Fruit fly (Drosophila melanogaster) whole organism, larva: ENCODE results near the gene CG18262.

ENCODE experiments used
- noc ChIP-seq: fragments of 200-800 bp; sonication (Bioruptor generic); optimal IDR thresholded peaks from 3 replicates; lab custom pipeline; 2019; ENCODE audit warnings: missing biosample characterization, mild to moderate bottlenecking, missing genetic modification characterization, moderate library complexity

Gene CG18262

DNA sequence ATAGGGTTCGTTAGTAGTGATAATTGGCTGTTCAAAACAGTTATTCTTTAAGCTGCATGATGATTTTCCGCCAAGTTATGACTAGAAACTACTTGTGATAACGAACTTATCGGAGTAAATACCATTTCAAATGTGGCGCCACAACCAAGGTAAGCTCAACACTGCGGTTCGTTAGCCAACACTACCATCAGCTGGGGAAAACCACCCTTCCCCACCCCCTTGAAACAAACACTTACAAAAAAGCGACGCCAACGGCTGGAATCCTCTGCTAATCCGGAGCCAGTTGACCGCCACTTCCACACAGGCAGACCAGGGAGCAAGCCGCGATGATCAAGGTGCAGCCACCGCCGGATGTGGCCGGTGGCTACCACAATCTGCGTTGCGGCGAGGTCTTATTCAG lies at the start of gene CG18262:
CG18262 (plus strand) TSS at position 231 of the 400 bp plus-strand sequence.
- TF ChIP-seq noc (tag; lab: Kevin White, UChicago) = no peak

DNA sequence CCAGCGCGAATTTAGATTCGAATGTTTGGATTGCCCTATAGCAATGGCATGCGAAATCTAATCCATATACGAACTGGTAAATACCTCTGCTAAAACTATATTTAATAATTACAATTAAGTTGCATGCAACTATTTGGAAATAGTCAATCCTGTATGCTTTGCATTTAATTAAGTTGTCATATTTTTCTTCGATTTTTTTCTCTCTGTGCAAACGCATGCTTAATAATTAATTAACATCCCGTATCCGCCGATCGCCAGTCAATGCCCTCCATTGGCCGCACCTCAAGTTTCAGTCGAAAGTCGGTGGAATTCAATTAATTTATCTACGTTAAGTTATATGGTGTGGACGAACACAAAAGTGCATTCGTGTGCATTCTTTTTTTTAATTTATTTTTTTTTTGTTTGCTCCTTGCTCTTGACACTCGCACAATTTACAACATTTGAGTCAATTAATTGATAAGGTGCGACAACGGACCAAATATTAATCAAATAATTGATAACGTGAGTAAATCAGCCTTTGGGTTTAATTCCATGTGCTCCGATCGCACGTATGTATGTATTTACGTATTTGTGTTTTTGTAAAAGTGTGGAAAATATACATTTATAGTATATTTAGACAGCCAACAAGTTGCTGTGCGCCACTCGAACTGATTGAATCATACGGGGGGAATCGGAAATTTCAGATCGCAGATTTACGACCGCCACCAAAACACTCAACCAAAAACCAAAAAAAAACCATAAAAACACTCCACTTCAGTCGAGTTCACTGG lies 46.3 kb upstream of the CG18262 start:
- peak; percentile 34 for TF ChIP-seq noc (tag; lab: Kevin White, UChicago)

DNA sequence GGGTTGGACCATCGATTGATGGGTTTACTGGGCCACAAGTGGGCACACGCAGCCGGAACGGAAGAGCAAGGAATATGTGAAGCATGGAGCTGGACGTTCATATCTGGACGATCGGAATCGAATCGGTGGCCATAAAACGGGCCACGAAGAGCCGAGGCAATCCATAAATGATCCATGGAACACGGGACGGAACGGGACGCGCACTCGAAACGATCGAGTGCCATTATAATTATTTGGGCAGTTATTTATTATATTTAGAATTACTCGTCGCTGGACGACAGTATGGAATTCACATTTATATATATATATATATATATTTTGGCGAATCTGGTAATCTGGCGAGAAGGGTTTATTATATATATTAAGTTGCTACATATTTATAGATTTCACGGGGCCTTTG lies 44.8 kb upstream of the CG18262 start:
- TF ChIP-seq noc (tag; lab: Kevin White, UChicago) = no peak

DNA sequence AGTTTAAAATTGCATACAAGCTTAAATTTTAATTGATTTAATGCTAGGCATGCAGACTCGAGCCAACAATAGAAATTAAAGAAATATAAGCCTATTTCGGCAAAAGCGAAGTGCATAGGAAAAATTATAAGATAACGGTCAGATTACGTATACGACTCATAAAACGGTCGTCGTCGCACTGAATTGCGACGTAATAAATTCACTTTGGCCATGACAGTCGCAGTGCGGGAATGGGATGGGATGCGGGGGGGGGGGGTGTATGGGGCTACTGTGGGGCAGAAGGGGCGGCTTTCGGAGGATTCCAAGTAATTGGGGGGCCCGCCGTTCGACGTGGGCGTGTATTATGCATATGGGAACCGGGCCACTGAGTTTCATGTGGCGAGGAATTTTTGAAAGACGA lies 41.8 kb upstream of the CG18262 start:
- no peak for TF ChIP-seq noc (tag; lab: Kevin White, UChicago)

DNA sequence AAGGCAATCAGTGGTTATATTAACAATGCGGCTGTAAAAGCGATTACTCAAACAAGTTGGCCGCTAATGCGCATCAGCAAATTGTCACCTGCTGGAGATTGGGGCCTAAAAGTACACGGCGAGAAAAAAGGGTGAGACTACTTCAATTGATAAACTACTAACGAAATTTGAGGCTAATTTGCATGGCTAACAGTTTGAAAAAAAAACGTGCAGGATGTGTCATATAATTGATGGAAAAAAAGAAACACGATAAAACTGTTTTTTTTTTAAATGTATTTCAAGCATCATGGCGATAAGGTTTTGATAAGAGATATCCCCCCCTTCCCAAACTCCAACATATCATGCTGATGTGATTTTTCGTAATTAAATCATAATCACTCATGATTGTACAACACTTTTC lies 40.0 kb upstream of the CG18262 start:
- TF ChIP-seq noc (tag; lab: Kevin White, UChicago) = peak; percentile 43

DNA sequence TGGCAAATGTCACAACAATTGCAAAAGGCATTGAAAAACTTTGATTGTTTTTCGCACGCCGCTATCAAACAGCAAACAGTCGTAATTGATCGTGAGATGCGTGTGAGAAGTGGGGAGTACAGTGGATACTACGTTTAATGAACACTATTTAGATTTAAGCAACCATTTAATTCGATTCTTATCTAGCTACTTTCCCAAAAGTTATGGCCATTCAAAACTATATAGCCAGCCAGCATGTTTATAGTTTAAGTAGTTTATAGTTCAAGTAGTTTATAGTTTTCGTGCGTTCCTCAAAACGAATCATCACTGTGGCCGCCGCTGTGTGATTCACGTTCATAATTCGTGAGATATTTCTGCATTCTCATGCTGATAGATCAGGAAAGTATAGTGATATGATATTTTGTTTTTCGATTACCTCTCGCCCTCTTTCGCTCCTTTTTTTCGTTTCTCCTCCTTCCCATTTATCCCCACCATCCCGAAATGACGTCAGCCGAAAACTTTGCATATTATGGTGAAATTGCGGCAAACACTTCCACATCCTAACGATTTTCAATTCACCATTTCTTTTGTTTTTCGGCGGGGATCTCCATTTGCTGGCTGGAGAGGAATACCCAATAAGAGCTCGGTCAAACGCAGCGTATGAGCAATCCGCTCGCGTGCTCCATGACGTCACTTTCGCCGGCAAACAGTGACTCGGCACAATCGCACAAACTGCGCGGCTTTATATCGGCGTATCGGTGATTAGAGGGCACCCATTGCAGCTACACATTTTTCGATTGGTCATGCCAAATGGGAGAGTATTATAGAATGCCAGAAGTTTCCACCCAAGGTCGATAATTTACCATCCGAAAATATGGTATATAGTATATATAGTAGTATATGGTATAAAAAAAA lies 39.1 kb upstream of the CG18262 start:
- TF ChIP-seq noc (tag; lab: Kevin White, UChicago) = peak; percentile 93

DNA sequence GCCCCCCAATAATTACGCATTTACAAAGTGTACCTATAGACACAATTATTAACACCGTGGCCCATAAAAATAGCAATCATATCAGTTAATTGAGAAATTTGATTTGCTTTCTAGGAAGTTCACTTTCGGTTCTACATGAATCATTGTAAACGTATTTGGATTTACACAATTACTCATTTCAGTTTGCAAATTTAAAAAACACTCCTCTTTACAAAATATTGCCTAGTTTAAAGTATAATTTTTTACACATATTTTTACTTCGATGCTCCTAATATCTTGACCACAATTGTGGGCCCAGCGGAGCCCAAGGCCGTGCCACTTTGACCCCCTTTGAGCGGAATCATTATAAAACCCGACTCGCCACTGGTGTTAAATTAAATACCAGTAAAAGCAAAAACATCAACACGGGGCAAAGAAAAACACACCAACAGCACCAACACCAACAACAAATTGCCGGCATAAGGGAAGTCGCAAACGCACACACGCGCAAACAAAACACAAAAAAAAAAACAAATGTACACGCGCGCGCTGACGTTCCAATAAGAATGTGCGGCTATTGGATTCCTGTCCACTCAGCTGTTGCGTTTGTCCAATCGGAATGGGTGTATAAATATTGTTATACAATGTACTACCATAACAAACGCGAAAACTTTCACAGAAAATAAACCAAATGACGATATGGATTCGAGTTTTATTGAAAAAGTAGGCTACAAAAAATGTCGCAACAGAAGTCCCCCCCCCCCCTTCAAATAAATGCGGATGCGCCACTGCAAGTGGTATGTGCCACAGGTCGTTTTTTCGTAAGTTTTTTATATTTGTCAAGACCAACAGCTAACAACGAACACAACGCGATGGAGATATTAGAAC lies 38.0 kb upstream of the CG18262 start:
- peak; percentile 77 for TF ChIP-seq noc (tag; lab: Kevin White, UChicago)

DNA sequence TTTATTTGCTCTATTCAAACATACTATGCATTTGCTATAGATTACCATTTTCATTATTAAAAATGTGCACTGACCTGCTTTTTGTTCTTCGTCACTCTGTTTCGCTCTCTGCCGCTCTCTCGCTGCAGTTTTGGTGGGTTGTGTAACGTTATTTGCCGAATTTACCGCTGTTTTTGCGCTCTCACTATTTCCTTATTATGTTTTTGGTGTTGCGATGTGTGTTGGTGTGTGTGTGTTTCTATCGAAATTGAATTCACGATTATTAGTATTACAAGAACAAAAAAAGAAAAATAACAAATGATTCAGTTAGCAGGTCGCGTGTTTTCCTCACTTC lies 37.4 kb upstream of the CG18262 start:
- no peak for TF ChIP-seq noc (tag; lab: Kevin White, UChicago)

DNA sequence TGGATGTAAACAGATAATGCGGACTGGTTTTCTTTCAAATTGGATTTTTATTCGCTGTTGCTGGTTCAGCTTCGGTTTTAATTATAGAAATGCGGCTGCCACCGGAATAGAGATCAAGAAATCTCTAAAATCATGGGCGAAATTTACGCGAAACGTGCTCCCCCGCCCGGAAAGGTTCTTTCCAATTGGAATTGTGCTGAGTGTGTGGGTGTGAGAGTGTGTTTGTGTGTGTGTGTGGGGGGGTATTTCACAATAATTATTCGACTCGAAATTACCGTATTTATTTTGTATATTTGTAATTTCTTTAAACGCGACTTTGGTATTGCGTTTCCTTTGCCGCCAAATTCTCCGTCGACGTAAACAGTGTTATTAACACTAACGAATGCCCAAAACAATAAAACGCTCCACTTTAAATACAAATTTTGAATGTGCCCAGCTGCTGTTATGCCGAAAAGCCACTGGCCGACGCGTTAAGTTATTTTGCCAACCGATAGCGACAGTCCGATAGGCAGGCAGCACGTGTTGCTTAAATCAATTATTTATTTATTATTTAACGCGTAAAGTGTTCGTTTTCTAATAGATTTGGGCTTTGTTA lies 36.9 kb upstream of the CG18262 start, which contains the start of gene Gclc:
Gclc (minus strand) TSS at position 431 of the 595 bp plus-strand sequence.
- TF ChIP-seq noc (tag; lab: Kevin White, UChicago) = peak; percentile 17

DNA sequence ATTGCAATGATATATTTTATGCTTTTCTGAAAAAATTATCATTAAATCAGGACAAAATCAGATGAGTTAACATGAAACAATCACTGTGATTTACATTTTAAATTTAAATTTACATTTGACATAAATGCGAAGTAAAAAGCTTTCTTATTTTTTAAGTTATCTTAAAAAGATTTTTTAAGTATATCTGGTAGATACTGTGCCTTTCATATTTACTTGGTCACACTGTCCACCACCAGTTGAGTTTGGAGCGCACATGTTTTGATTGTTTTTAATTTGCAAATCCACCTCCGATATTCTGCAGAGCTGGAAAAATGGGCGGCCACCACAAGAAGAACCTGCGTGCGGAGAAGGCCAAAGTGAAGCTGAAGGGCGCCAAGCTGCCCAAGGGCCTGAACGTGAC lies 35.9 kb upstream of the CG18262 start, which contains the start of gene CG1575:
CG1575 (plus strand) TSS at position 200 of the 400 bp plus-strand sequence.
- no peak for TF ChIP-seq noc (tag; lab: Kevin White, UChicago)

DNA sequence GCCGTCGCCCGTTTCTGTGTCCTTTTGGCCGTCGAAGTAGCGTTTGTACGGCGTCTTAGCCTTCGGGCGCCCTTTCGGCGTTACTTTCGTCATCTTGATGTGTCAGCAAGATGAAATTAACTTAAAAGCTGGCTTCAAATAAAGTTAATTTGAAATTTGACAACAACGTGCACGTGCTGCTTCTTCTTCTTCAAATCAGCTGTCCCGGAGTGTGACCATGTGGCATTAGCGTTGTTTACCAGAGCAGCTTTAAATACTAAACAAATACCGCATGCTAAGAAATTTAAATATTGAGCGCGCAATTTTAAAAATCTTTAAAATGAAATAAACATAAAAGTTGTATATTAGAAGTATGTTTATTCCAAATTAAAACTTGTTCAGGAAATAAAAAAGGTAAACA lies 31.8 kb upstream of the CG18262 start, which contains the start of gene CG2260:
CG2260 (minus strand) TSS at position 209 of the 400 bp plus-strand sequence.
- TF ChIP-seq noc (tag; lab: Kevin White, UChicago) = no peak

DNA sequence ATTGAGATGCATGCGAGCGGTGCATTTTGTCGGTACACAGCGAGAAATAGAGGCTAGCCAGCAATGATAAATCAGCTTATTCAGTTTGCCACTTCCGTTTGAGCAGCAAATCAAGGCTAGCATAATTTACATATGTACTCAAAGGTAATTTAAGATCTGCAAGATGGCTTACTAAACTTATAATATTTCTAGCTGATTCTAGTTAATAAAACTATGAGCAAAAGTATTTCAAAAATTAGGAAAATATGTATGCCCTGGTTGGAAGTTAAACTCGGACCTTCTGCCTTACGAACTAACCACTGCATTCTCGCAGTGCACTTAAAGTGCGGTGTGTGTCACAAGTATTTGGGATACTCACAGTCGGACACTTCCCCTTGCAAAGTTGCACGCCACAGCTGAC lies 29.9 kb upstream of the CG18262 start:
- TF ChIP-seq noc (tag; lab: Kevin White, UChicago) = no peak

DNA sequence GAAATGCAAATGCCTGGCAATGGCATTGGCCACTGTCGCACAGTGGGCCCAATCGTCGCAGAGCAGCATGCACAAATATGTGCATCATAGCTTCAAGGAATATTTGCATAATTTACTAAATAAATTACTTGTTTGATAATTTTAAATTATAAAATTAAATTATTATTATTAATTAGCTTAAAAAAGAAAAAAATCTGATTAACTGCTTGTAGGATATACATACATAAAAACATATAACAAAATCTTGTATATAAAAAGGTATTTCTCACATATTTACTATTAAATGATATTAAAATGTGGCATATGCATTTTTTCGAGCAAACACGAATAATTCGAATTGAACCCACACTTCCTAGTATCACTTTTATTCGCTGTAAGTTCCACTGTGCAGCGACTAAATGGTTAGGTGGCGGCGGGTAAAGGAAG lies 27.5 kb upstream of the CG18262 start:
- TF ChIP-seq noc (tag; lab: Kevin White, UChicago) = no peak

DNA sequence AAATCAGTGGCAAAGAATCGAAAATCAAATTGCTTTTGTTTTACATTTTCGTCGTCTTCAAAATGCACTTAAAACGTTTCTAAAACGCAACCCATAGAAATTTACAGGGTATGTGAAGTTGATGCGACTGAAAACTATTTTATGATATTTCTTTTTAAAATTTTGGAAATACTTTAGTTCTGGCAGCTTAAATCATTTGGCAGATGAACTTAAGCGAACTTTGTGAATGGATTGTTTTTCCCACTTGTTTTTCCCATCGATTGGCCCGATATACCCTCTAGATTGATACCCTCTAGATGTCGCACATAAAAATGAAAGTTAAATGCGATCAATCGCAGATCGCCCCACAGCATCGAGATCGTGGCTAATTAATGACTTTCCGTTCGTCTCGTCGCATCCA lies 26.6 kb upstream of the CG18262 start:
- TF ChIP-seq noc (tag; lab: Kevin White, UChicago) = no peak

DNA sequence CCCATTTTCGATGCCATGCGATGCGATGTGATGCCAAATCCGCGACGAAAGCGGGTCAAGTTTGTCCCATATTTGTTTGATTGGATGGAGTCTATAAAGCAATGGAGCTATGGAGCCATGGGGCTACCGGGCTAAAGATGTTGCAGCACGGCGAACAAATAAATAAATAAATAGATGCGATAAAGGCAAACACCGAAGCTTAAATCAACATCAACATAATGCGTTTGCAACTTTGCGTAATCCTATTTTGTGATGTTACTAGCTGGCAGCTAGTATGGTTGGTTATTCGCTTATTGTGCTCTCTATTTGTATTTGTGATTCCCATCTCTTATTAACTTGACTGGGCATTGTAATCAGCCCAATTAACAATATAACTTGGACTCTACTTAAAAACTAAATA lies 24.6 kb upstream of the CG18262 start:
- TF ChIP-seq noc (tag; lab: Kevin White, UChicago) = no peak
